Fruit fly (Drosophila melanogaster): ENCODE measurements around the gene C1GalTA.
A peak's percentile ranks its signal among the peaks of the same experiment; 100 is the strongest.

DNA sequence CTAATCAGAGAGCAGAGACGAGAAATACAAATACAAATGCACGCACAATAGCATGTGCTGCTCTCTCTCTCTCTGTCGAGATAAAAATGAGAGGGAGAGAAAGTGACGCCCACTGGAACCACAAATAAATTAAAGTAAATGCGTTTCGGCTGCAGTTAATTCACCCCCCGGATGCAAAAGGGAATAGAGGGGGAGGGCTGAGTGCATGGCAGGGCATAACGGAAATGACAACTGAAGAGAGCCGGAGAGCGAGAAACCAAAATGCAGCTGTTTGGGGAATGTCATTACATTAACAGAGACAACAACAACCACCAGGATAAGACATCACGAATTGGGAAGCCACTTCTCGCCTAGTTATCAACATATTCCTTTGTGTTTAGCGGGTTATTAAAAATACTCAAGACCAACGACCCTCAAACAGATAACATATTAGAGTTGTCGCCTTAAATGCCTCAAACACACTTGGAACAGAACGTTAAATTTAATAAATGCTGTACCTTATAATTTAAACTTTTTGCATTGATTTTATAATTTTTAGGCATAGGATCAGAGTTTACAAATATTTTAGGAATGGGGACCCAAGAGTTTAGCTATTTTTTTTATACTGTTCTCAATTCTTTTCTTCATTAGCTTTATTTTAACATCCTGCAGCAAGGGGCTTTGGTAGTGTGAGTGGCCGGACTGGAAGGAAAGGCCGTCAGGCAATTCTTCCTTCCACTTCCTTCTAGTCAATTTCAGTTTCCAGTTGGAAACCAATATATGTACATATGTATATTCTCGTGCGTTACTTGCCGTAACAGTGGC is 895 bp downstream of the C1GalTA start:
- peak; percentile 59 for TF ChIP-seq Dif (GFP tag; optimal IDR thresholded peaks at IDR 0.05; ENCODE audit: partially characterized antibody)
- no peak for TF ChIP-seq Rel (GFP tag; optimal IDR thresholded peaks at IDR 0.05)
- TF ChIP-seq Rel (tag; optimal IDR thresholded peaks at IDR 0.05) = peak; percentile 14
- peak; percentile 67 for TF ChIP-seq br (GFP tag; optimal IDR thresholded peaks at IDR 0.05)

All from whole organism, wandering third instar larva.